Worm (Caenorhabditis elegans): ENCODE results near the gene T16H12.3.
A peak's percentile ranks its signal among the peaks of the same experiment; 100 is the strongest.

The T16H12.3 gene

ce11 chrIII:10083242-10083641 lies at the start of gene T16H12.3:
Gene T16H12.3, minus strand, starts transcription at chrIII:10083292.
- TF ChIP-seq W03F9.2 (tag; optimal IDR thresholded peaks at IDR 0.05), result no peak
- TF ChIP-seq dao-5 (tag; optimal IDR thresholded peaks at IDR 0.05), result no peak
- no peak for TF ChIP-seq him-1 (tag; optimal IDR thresholded peaks at IDR 0.05)

ce11 chrIII:10126375-10126774 lies 43.3 kb upstream of the T16H12.3 start:
- TF ChIP-seq W03F9.2 (tag; optimal IDR thresholded peaks at IDR 0.05) (no peak), him-1 (tag; optimal IDR thresholded peaks at IDR 0.05) (no peak), dao-5 (tag; optimal IDR thresholded peaks at IDR 0.05) (no peak)

- TF ChIP-seq him-1 (tag; optimal IDR thresholded peaks at IDR 0.05), result peak; percentile 38
- TF ChIP-seq W03F9.2 (tag; optimal IDR thresholded peaks at IDR 0.05), result no peak
Measured at ce11 chrIII:10123586-10124233, 40.6 kb upstream of the T16H12.3 start, which contains the start of gene ttll-4. Gene ttll-4, plus strand, starts transcription at chrIII:10124183.

ce11 chrIII:10120076-10120831 lies 37.2 kb upstream of the T16H12.3 start, which contains the start of the genes gtf-2H3 and ham-3:
Gene gtf-2H3, minus strand, starts transcription at chrIII:10120148.
Gene ham-3, plus strand, starts transcription at chrIII:10120781.
- TF ChIP-seq W03F9.2 (tag; optimal IDR thresholded peaks at IDR 0.05) (peak; percentile 24), dao-5 (tag; optimal IDR thresholded peaks at IDR 0.05) (no peak), him-1 (tag; optimal IDR thresholded peaks at IDR 0.05) (no peak)

- TF ChIP-seq W03F9.2 (tag; optimal IDR thresholded peaks at IDR 0.05), result no peak
Measured at ce11 chrIII:10118818-10119217, 35.7 kb upstream of the T16H12.3 start, which contains the start of gene ZK1128.3. Gene ZK1128.3, minus strand, starts transcription at chrIII:10118918.

- TF ChIP-seq W03F9.2 (tag; optimal IDR thresholded peaks at IDR 0.05) (no peak), dao-5 (tag; optimal IDR thresholded peaks at IDR 0.05) (no peak), him-1 (tag; optimal IDR thresholded peaks at IDR 0.05) (no peak)
Measured at ce11 chrIII:10114662-10115061, 31.6 kb upstream of the T16H12.3 start, which contains the start of the genes ZK1128.1 and mett-10. Gene ZK1128.1, minus strand, starts transcription at chrIII:10114760. Gene mett-10, plus strand, starts transcription at chrIII:10115036.

- TF ChIP-seq W03F9.2 (tag; optimal IDR thresholded peaks at IDR 0.05), result no peak
- TF ChIP-seq him-1 (tag; optimal IDR thresholded peaks at IDR 0.05), result no peak
- no peak for TF ChIP-seq dao-5 (tag; optimal IDR thresholded peaks at IDR 0.05)
Measured at ce11 chrIII:10112958-10113357, 29.9 kb upstream of the T16H12.3 start, which contains the start of gene vps-29. Gene vps-29, minus strand, starts transcription at chrIII:10113058.

- TF ChIP-seq dao-5 (tag; optimal IDR thresholded peaks at IDR 0.05), result no peak
- TF ChIP-seq him-1 (tag; optimal IDR thresholded peaks at IDR 0.05), result no peak
- TF ChIP-seq W03F9.2 (tag; optimal IDR thresholded peaks at IDR 0.05), result no peak
Measured at ce11 chrIII:10108995-10109394, 25.9 kb upstream of the T16H12.3 start, which contains the start of gene T16H12.9. Gene T16H12.9, plus strand, starts transcription at chrIII:10109295.

ce11 chrIII:10106390-10106789 lies 23.3 kb upstream of the T16H12.3 start, which contains the start of gene srt-55:
Gene srt-55, minus strand, starts transcription at chrIII:10106490.
- TF ChIP-seq him-1 (tag; optimal IDR thresholded peaks at IDR 0.05) (no peak), dao-5 (tag; optimal IDR thresholded peaks at IDR 0.05) (no peak), W03F9.2 (tag; optimal IDR thresholded peaks at IDR 0.05) (no peak)

ce11 chrIII:10101352-10101751 lies 18.3 kb upstream of the T16H12.3 start, which contains the start of gene kel-10:
Gene kel-10, minus strand, starts transcription at chrIII:10101452.
- no peak for TF ChIP-seq him-1 (tag; optimal IDR thresholded peaks at IDR 0.05)
- TF ChIP-seq dao-5 (tag; optimal IDR thresholded peaks at IDR 0.05), result no peak
- no peak for TF ChIP-seq W03F9.2 (tag; optimal IDR thresholded peaks at IDR 0.05)

ce11 chrIII:10097981-10098380 lies 14.9 kb upstream of the T16H12.3 start, which contains the start of gene spop-1:
Gene spop-1, minus strand, starts transcription at chrIII:10098081.
- TF ChIP-seq him-1 (tag; optimal IDR thresholded peaks at IDR 0.05), result no peak

- TF ChIP-seq him-1 (tag; optimal IDR thresholded peaks at IDR 0.05) (peak; percentile 39), dao-5 (tag; optimal IDR thresholded peaks at IDR 0.05) (no peak), W03F9.2 (tag; optimal IDR thresholded peaks at IDR 0.05) (peak; percentile 66)
Measured at ce11 chrIII:10096525-10096972, 13.5 kb upstream of the T16H12.3 start.

- TF ChIP-seq him-1 (tag; optimal IDR thresholded peaks at IDR 0.05), result no peak
- no peak for TF ChIP-seq W03F9.2 (tag; optimal IDR thresholded peaks at IDR 0.05)
- no peak for TF ChIP-seq dao-5 (tag; optimal IDR thresholded peaks at IDR 0.05)
Measured at ce11 chrIII:10095377-10095776, 12.3 kb upstream of the T16H12.3 start.

- TF ChIP-seq W03F9.2 (tag; optimal IDR thresholded peaks at IDR 0.05) (no peak), dao-5 (tag; optimal IDR thresholded peaks at IDR 0.05) (no peak), him-1 (tag; optimal IDR thresholded peaks at IDR 0.05) (no peak)
Measured at ce11 chrIII:10094538-10094937, 11.4 kb upstream of the T16H12.3 start.

Measured in whole organism, L4/young adult.